Fruit fly (Drosophila melanogaster) whole organism, prepupa: ENCODE measurements around the gene CG17855.

Experiments
- CG10631 ChIP-seq: fragments of 200-800 bp; sonication (Bioruptor generic); optimal IDR thresholded peaks from 2 replicates; lab custom pipeline; 2016; ENCODE audit warnings: missing biosample characterization, missing genetic modification characterization
- CG8319 ChIP-seq: fragments of 200-800 bp; sonication (Bioruptor generic); optimal IDR thresholded peaks from 3 replicates; lab custom pipeline; 2016; ENCODE audit warnings: missing biosample characterization, missing genetic modification characterization
- Eip78C ChIP-seq: fragments of 200-800 bp; sonication (Bioruptor generic); peaks from one replicate; lab custom pipeline; 2016; ENCODE audit warnings: missing biosample characterization, missing genetic modification characterization
- Gug ChIP-seq: fragments of 200-800 bp; sonication (Bioruptor generic); IDR thresholded peaks from 2 replicates; pipeline ENCODE4 v1.3.6; 2022; ENCODE audit warnings: missing biosample characterization, missing genetic modification characterization
- Hr38 ChIP-seq: sonication (Bioruptor generic); optimal IDR thresholded peaks from 2 replicates; lab custom pipeline; 2016; ENCODE audit warnings: missing biosample characterization, missing genetic modification characterization
- Hr4 ChIP-seq: fragments of 200-800 bp; sonication (Bioruptor generic); optimal IDR thresholded peaks from 3 replicates; lab custom pipeline; 2016; ENCODE audit warnings: missing biosample characterization, missing genetic modification characterization
- Lpt ChIP-seq: fragments of 200-800 bp; sonication (Bioruptor generic); optimal IDR thresholded peaks from 3 replicates; lab custom pipeline; 2016; ENCODE audit warnings: missing biosample characterization, missing genetic modification characterization
- OdsH ChIP-seq: fragments of 200-800 bp; sonication (Bioruptor generic); optimal IDR thresholded peaks from 3 replicates; lab custom pipeline; 2016; ENCODE audit warnings: missing biosample characterization, missing genetic modification characterization
- Sox102F ChIP-seq: fragments of 200-800 bp; sonication (Bioruptor generic); optimal IDR thresholded peaks from 2 replicates; lab custom pipeline; 2016; ENCODE audit warnings: missing biosample characterization, mild to moderate bottlenecking, missing genetic modification characterization
- Sox15 ChIP-seq: fragments of 200-800 bp; sonication (Bioruptor generic); optimal IDR thresholded peaks from 3 replicates; lab custom pipeline; 2016; ENCODE audit warnings: missing biosample characterization, missing genetic modification characterization
- achi ChIP-seq: fragments of 200-800 bp; sonication (Bioruptor generic); optimal IDR thresholded peaks from 3 replicates; lab custom pipeline; 2016; ENCODE audit warnings: missing biosample characterization, missing genetic modification characterization
- esn ChIP-seq: fragments of 200-800 bp; sonication (Bioruptor generic); optimal IDR thresholded peaks from 2 replicates; lab custom pipeline; 2016; ENCODE audit warnings: missing biosample characterization, mild to moderate bottlenecking, missing genetic modification characterization, moderate library complexity
- lz ChIP-seq: fragments of 200-800 bp; sonication (Bioruptor generic); optimal IDR thresholded peaks from 3 replicates; lab custom pipeline; 2016; ENCODE audit warnings: missing biosample characterization, missing genetic modification characterization
- ss ChIP-seq, 2 experiments: fragments of 200-800 bp; sonication (Bioruptor generic); optimal IDR thresholded peaks; 2 replicates in 1 of 2; 3 replicates in 1 of 2; lab custom pipeline; 2017 to 2018; ENCODE audit warnings: mild to moderate bottlenecking in 2 of 2, missing biosample characterization in 2 of 2, missing genetic modification characterization in 2 of 2, moderate library complexity in 1 of 2

- TF ChIP-seq Sox102F (GFP tag; lab: Kevin White, UChicago) (no peak), Eip78C (GFP tag; lab: Kevin White, UChicago) (no peak), lz (GFP tag; lab: Kevin White, UChicago) (no peak), OdsH (GFP tag; lab: Kevin White, UChicago) (no peak), CG10631 (no peak), Lpt (peak; percentile 7), achi (GFP tag; lab: Kevin White, UChicago) (no peak), Hr38 (no peak), Hr4 (no peak), esn (GFP tag; lab: Kevin White, UChicago) (no peak), CG8319 (GFP tag; lab: Kevin White, UChicago) (no peak), Sox15 (GFP tag; lab: Kevin White, UChicago) (no peak), ss (GFP tag; optimal IDR thresholded peaks at IDR 0.05; lab: Kevin White, UChicago) (peak in 1 of 2 experiments; percentile 15), Gug (GFP tag; lab: Robert Waterston, UW) (no peak)
These were observed 31.7 kb upstream of the CG17855 start for dm6 chr2L:9508547-9509197.
